Worm (Caenorhabditis elegans): ENCODE measurements around the gene pcp-5.

The pcp-5 gene

ce11 chrIII:7919823-7920222, 12.4 kb upstream of the pcp-5 start, which contains the start of gene C29E4.14:
TSS of gene C29E4.14 (plus strand) at chrIII:7920123.
- TF ChIP-seq crh-2 (tag; optimal IDR thresholded peaks at IDR 0.05) (no peak), sem-4 (tag; optimal IDR thresholded peaks at IDR 0.05) (no peak), zag-1 (tag; optimal IDR thresholded peaks at IDR 0.05) (no peak), ceh-82 (tag; optimal IDR thresholded peaks at IDR 0.05) (no peak), ama-1 (optimal IDR thresholded peaks at IDR 0.05) (no peak), R02D3.7 (tag; optimal IDR thresholded peaks at IDR 0.05) (no peak), elt-1 (tag; optimal IDR thresholded peaks at IDR 0.05) (no peak), dmd-4 (tag; optimal IDR thresholded peaks at IDR 0.05) (no peak), mab-5 (tag; optimal IDR thresholded peaks at IDR 0.05) (no peak), gmeb-1 (tag; optimal IDR thresholded peaks at IDR 0.05) (no peak), aly-2 (tag; optimal IDR thresholded peaks at IDR 0.05) (no peak), unc-39 (tag; optimal IDR thresholded peaks at IDR 0.05) (no peak), nhr-25 (tag; optimal IDR thresholded peaks at IDR 0.05) (no peak), nhr-21 (tag; optimal IDR thresholded peaks at IDR 0.05) (no peak), fos-1 (tag; optimal IDR thresholded peaks at IDR 0.05) (no peak), elt-3 (tag; optimal IDR thresholded peaks at IDR 0.05) (no peak), mbf-1 (tag; optimal IDR thresholded peaks at IDR 0.05) (no peak)

- TF ChIP-seq egl-27 (tag; optimal IDR thresholded peaks at IDR 0.05) (no peak), sma-3 (GFP tag; optimal IDR thresholded peaks at IDR 0.05) (no peak), crh-2 (tag; optimal IDR thresholded peaks at IDR 0.05) (no peak), nhr-12 (tag; optimal IDR thresholded peaks at IDR 0.05) (no peak), blmp-1 (tag; optimal IDR thresholded peaks at IDR 0.05; ENCODE audit: insufficient read depth) (no peak), lin-13 (GFP tag; optimal IDR thresholded peaks at IDR 0.05) (no peak), fos-1 (tag; optimal IDR thresholded peaks at IDR 0.05) (no peak), mdl-1 (tag; optimal IDR thresholded peaks at IDR 0.05) (no peak), dmd-4 (tag; optimal IDR thresholded peaks at IDR 0.05) (no peak), sma-9 (GFP tag; optimal IDR thresholded peaks at IDR 0.05) (no peak), sma-9 (tag; optimal IDR thresholded peaks at IDR 0.05) (no peak), lin-11 (tag; optimal IDR thresholded peaks at IDR 0.05) (no peak), elt-1 (tag; optimal IDR thresholded peaks at IDR 0.05) (no peak), nhr-10 (tag; optimal IDR thresholded peaks at IDR 0.05) (no peak), mbf-1 (tag; optimal IDR thresholded peaks at IDR 0.05) (no peak), sem-4 (tag; optimal IDR thresholded peaks at IDR 0.05) (no peak), skn-1 (tag; optimal IDR thresholded peaks at IDR 0.05) (no peak), nhr-21 (tag; optimal IDR thresholded peaks at IDR 0.05) (no peak), gmeb-1 (tag; optimal IDR thresholded peaks at IDR 0.05) (no peak), nhr-6 (tag; optimal IDR thresholded peaks at IDR 0.05) (no peak), elt-3 (tag; optimal IDR thresholded peaks at IDR 0.05) (no peak)
These were observed 10.3 kb upstream of the pcp-5 start, which contains the start of gene gly-3 for ce11 chrIII:7917667-7918066. TSS of gene gly-3 (minus strand) at chrIII:7917767.

ce11 chrIII:7913488-7913887, 6.1 kb upstream of the pcp-5 start, which contains the start of gene ZK688.12:
TSS of gene ZK688.12 (minus strand) at chrIII:7913588.
- TF ChIP-seq ama-1 (optimal IDR thresholded peaks at IDR 0.05) (no peak), ceh-16 (tag; optimal IDR thresholded peaks at IDR 0.05) (no peak), ceh-82 (tag; optimal IDR thresholded peaks at IDR 0.05) (no peak), lsy-2 (tag; optimal IDR thresholded peaks at IDR 0.05) (no peak), zag-1 (tag; optimal IDR thresholded peaks at IDR 0.05) (no peak), nhr-23 (tag; optimal IDR thresholded peaks at IDR 0.05) (no peak), elt-1 (tag; optimal IDR thresholded peaks at IDR 0.05) (no peak), mdl-1 (tag; optimal IDR thresholded peaks at IDR 0.05) (no peak), unc-55 (GFP tag; optimal IDR thresholded peaks at IDR 0.05) (no peak), sma-3 (GFP tag; optimal IDR thresholded peaks at IDR 0.05) (no peak), dmd-4 (tag; optimal IDR thresholded peaks at IDR 0.05) (no peak), lin-11 (tag; optimal IDR thresholded peaks at IDR 0.05) (no peak), egl-27 (tag; optimal IDR thresholded peaks at IDR 0.05) (no peak), fos-1 (tag; optimal IDR thresholded peaks at IDR 0.05) (no peak), peb-1 (tag; optimal IDR thresholded peaks at IDR 0.05) (no peak), skn-1 (tag; optimal IDR thresholded peaks at IDR 0.05) (no peak), mbf-1 (tag; optimal IDR thresholded peaks at IDR 0.05) (no peak), ztf-1 (GFP tag; conservative IDR thresholded peaks at IDR 0.05) (no peak), aly-2 (tag; optimal IDR thresholded peaks at IDR 0.05) (no peak), nhr-237 (tag; optimal IDR thresholded peaks at IDR 0.05) (no peak)

ce11 chrIII:7911621-7912020, 4.2 kb upstream of the pcp-5 start, which contains the start of gene ZK688.7:
TSS of gene ZK688.7 (minus strand) at chrIII:7911634.
- no peak for TF ChIP-seq sem-4 (tag; optimal IDR thresholded peaks at IDR 0.05)
- TF ChIP-seq ceh-16 (tag; optimal IDR thresholded peaks at IDR 0.05) = no peak
- TF ChIP-seq lin-39 (tag; optimal IDR thresholded peaks at IDR 0.05) = no peak
- TF ChIP-seq lsy-2 (tag; optimal IDR thresholded peaks at IDR 0.05) = peak in 1 of 2 experiments; percentile 38
- no peak for TF ChIP-seq ama-1 (optimal IDR thresholded peaks at IDR 0.05)
- no peak for TF ChIP-seq nhr-10 (tag; optimal IDR thresholded peaks at IDR 0.05)
- peak; percentile 56 for TF ChIP-seq nhr-25 (tag; optimal IDR thresholded peaks at IDR 0.05)
- TF ChIP-seq fos-1 (tag; optimal IDR thresholded peaks at IDR 0.05) = peak; percentile 4
- no peak for TF ChIP-seq aly-2 (tag; optimal IDR thresholded peaks at IDR 0.05)
- TF ChIP-seq crh-2 (tag; optimal IDR thresholded peaks at IDR 0.05) = peak; percentile 13
- TF ChIP-seq nhr-77 (tag; optimal IDR thresholded peaks at IDR 0.05) = no peak
- no peak for TF ChIP-seq snpc-4 (tag; optimal IDR thresholded peaks at IDR 0.05)
- no peak for TF ChIP-seq zag-1 (tag; optimal IDR thresholded peaks at IDR 0.05)
- TF ChIP-seq nhr-11 (tag; optimal IDR thresholded peaks at IDR 0.05) = no peak
- TF ChIP-seq egl-27 (tag; optimal IDR thresholded peaks at IDR 0.05) = no peak
- no peak for TF ChIP-seq sma-3 (GFP tag; optimal IDR thresholded peaks at IDR 0.05)
- peak; percentile 51 for TF ChIP-seq C34F6.9 (tag; optimal IDR thresholded peaks at IDR 0.05)
- TF ChIP-seq nhr-23 (tag; optimal IDR thresholded peaks at IDR 0.05) = no peak
- TF ChIP-seq mab-5 (tag; optimal IDR thresholded peaks at IDR 0.05) = no peak
- no peak for TF ChIP-seq alr-1 (tag; optimal IDR thresholded peaks at IDR 0.05)
- TF ChIP-seq nhr-21 (tag; optimal IDR thresholded peaks at IDR 0.05) = no peak
- no peak for TF ChIP-seq peb-1 (tag; optimal IDR thresholded peaks at IDR 0.05)
- TF ChIP-seq F13H6.1 (tag; optimal IDR thresholded peaks at IDR 0.05) = no peak
- TF ChIP-seq ztf-4 (tag; optimal IDR thresholded peaks at IDR 0.05) = no peak
- TF ChIP-seq unc-62 (GFP tag; optimal IDR thresholded peaks at IDR 0.05) = no peak
